Fruit fly (Drosophila melanogaster) whole organism, prepupa: ENCODE results near the gene CG42238.

Experiments used
- CG10631 ChIP-seq: fragments of 200-800 bp; sonication (Bioruptor generic); optimal IDR thresholded peaks from 2 replicates; lab custom pipeline; 2016; ENCODE audit warnings: missing biosample characterization, missing genetic modification characterization
- Gug ChIP-seq: fragments of 200-800 bp; sonication (Bioruptor generic); IDR thresholded peaks from 2 replicates; pipeline ENCODE4 v1.3.6; 2022; ENCODE audit warnings: missing biosample characterization, missing genetic modification characterization
- dac ChIP-seq: fragments of 200-800 bp; sonication (Bioruptor generic); optimal IDR thresholded peaks from 2 replicates; lab custom pipeline; 2017; ENCODE audit warnings: missing biosample characterization, mild to moderate bottlenecking, missing genetic modification characterization
- pdm3 ChIP-seq: fragments of 200-800 bp; sonication (Bioruptor generic); optimal IDR thresholded peaks from 3 replicates; lab custom pipeline; 2016; ENCODE audit warnings: missing biosample characterization, missing genetic modification characterization

dm6 chr2L:20944886-20945558 is 106.9 kb downstream of the CG42238 start:
- peak; percentile 13 for TF ChIP-seq dac (GFP tag; lab: Kevin White, UChicago)
- TF ChIP-seq Gug, result no peak
- peak; percentile 38 for TF ChIP-seq pdm3 (GFP tag; lab: Kevin White, UChicago)
- peak; percentile 58 for TF ChIP-seq CG10631 (GFP tag; lab: Kevin White, UChicago)
